Worm (Caenorhabditis elegans): Measurements from ENCODE around the gene C40H1.8.

DNA sequence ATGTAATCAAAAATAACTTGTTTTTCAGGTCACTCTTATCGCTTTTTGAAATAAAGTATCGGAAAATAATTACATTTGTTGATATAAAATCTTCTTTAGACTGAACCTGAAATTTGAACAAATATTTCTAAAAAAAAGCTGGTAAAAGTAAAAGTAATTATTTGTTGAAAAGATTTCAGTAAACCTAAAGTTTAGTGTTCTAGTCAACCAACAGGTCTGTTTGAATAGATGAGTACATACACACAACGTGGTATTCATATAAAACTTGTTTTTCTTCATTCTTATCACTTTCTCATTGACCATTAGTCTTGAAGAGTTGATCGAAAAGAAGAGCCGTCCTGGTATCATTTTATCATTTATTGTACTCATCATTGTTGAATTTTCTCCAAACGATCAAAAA lies 5.1 kb downstream of the C40H1.8 start, which contains the start of gene C40H1.9:
- TF ChIP-seq unc-39 (tag; optimal IDR thresholded peaks at IDR 0.05) = no peak
- no peak for TF ChIP-seq fos-1 (tag; optimal IDR thresholded peaks at IDR 0.05)
- no peak for TF ChIP-seq gmeb-1 (tag; optimal IDR thresholded peaks at IDR 0.05)
- no peak for TF ChIP-seq ztf-11 (tag; optimal IDR thresholded peaks at IDR 0.05)
- TF ChIP-seq zag-1 (tag; optimal IDR thresholded peaks at IDR 0.05) = no peak
- TF ChIP-seq skn-1 (tag; optimal IDR thresholded peaks at IDR 0.05) = no peak
- no peak for TF ChIP-seq nhr-6 (tag; optimal IDR thresholded peaks at IDR 0.05)
- no peak for TF ChIP-seq sma-3 (GFP tag; optimal IDR thresholded peaks at IDR 0.05)

Measured in whole organism, L2 larva.